Worm (Caenorhabditis elegans) whole organism, young adult: ENCODE results near the gene dhgd-1.

Experiments
- C06A6.2 ChIP-seq: fragments of 200-800 bp; sonication (Bioruptor generic); conservative IDR thresholded peaks from 2 replicates; pipeline ENCODE4 v1.3.6; 2022; ENCODE audit warnings: missing genetic modification characterization, missing compliant biosample characterization
- dpl-1 ChIP-seq: fragments of 150-350 bp; optimal IDR thresholded peaks from 2 replicates; lab custom pipeline; 2014; ENCODE audit warnings: missing biosample characterization, missing genetic modification reagents, missing genetic modification characterization
- egl-18 ChIP-seq: fragments of 200-800 bp; sonication (Bioruptor generic); IDR thresholded peaks from 2 replicates; pipeline ENCODE4 v1.3.6; 2022; ENCODE audit warnings: missing genetic modification reagents, missing genetic modification characterization, missing compliant biosample characterization
- ekl-4 ChIP-seq: fragments of 200-800 bp; sonication (Bioruptor generic); IDR thresholded peaks from 2 replicates; pipeline ENCODE4 v1.3.6; 2022; ENCODE audit warnings: missing genetic modification reagents, missing genetic modification characterization, missing compliant biosample characterization
- pha-4 ChIP-seq: fragments of 150-350 bp; sonication (generic microtip); optimal IDR thresholded peaks from 2 replicates; lab custom pipeline; 2014; ENCODE audit warnings: missing biosample characterization, missing genetic modification reagents, missing genetic modification characterization
- snpc-4 ChIP-seq, 5 experiments: fragments of 150-350 bp in 1 of 5; sonication (generic microtip) in 4 of 5; optimal IDR thresholded peaks; 2 replicates each; lab custom pipeline; 2014 to 2018; ENCODE audit warnings: missing genetic modification characterization in 5 of 5, missing biosample characterization in 3 of 5, antibody characterized with exemption in 2 of 5, mild to moderate bottlenecking in 2 of 5, missing compliant biosample characterization in 2 of 5, missing genotype in 2 of 5, moderate library complexity in 2 of 5, missing genetic modification reagents in 1 of 5

DNA sequence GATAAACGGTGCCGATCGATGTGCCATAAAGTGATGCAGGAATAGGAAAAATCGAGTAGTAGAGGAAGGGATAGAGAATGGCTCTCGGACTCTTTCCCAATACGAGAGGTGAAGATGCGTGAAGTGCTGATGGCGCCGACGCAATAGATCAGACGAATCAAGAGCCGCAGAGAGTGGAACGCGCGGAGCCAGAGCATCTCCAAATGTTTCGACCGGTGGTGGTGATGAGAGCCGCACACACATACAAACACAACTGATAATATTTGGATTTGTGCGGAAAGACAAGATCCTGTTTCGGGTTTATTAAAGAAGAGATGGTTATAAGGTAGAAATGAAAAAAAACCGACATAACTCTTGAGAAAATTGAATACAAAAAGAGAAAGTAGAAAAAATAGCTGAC lies 12.2 kb upstream of the dhgd-1 start, which contains the start of gene F54D5.15:
- no peak for TF ChIP-seq ekl-4 (GFP tag; lab: Robert Waterston, UW)
- no peak for TF ChIP-seq C06A6.2 (GFP tag; lab: Robert Waterston, UW)
- no peak for TF ChIP-seq egl-18 (GFP tag; lab: Robert Waterston, UW)
- no peak for TF ChIP-seq snpc-4 (GFP tag; optimal IDR thresholded peaks at IDR 0.05; lab: Kevin White, UChicago)
- no peak for TF ChIP-seq snpc-4 (tag; optimal IDR thresholded peaks at IDR 0.05; lab: Kevin White, UChicago)
- TF ChIP-seq dpl-1, result no peak
- no peak for TF ChIP-seq pha-4
